Worm (Caenorhabditis elegans) whole organism, mixed stage, embryonic: ENCODE data around the gene zyg-8.

ENCODE experiments used
- M03D4.4 ChIP-seq: sonication (generic microtip); optimal IDR thresholded peaks from 2 replicates; lab custom pipeline; 2017; ENCODE audit warnings: mild to moderate bottlenecking, missing genetic modification characterization, missing compliant biosample characterization
- blmp-1 ChIP-seq: fragments of 150-350 bp; optimal IDR thresholded peaks from 2 replicates; lab custom pipeline; 2014; ENCODE audit warnings: missing biosample characterization, missing genetic modification characterization
- ceh-39 ChIP-seq: fragments of 150-350 bp; optimal IDR thresholded peaks from 2 replicates; lab custom pipeline; 2014; ENCODE audit warnings: missing biosample characterization, missing genetic modification characterization
- ceh-43 ChIP-seq: fragments of 200-800 bp; sonication (Bioruptor generic); optimal IDR thresholded peaks from 2 replicates; lab custom pipeline; 2018; ENCODE audit warnings: mild to moderate bottlenecking, missing genetic modification characterization, moderate library complexity, missing compliant biosample characterization
- ceh-83 ChIP-seq: fragments of 200-800 bp; sonication (Bioruptor generic); optimal IDR thresholded peaks from 2 replicates; lab custom pipeline; 2018; ENCODE audit warnings: mild to moderate bottlenecking, missing genetic modification characterization, missing compliant biosample characterization
- ces-1 ChIP-seq: fragments of 150-350 bp; optimal IDR thresholded peaks from 2 replicates; lab custom pipeline; 2014; ENCODE audit warnings: missing biosample characterization, missing genetic modification reagents, missing genetic modification characterization
- cnd-1 ChIP-seq: fragments of 200-800 bp; sonication (Bioruptor generic); optimal IDR thresholded peaks from 2 replicates; lab custom pipeline; 2018; ENCODE audit warnings: mild to moderate bottlenecking, missing genetic modification characterization, missing compliant biosample characterization
- drap-1 ChIP-seq: fragments of 200-800 bp; sonication (Bioruptor generic); optimal IDR thresholded peaks from 3 replicates; lab custom pipeline; 2018; ENCODE audit warnings: mild to moderate bottlenecking, missing genetic modification characterization, missing compliant biosample characterization
- elt-1 ChIP-seq: sonication (generic microtip); optimal IDR thresholded peaks from 2 replicates; lab custom pipeline; 2017; ENCODE audit warnings: missing genetic modification characterization, mild to moderate bottlenecking, missing compliant biosample characterization, antibody characterized with exemption, moderate library complexity, borderline replicate concordance; ENCODE audit not compliant: insufficient read depth
- elt-3 ChIP-seq: fragments of 150-350 bp; optimal IDR thresholded peaks from 2 replicates; lab custom pipeline; 2014; ENCODE audit warnings: missing biosample characterization, missing genetic modification characterization
- flh-1 ChIP-seq: fragments of 200-800 bp; sonication (Bioruptor generic); optimal IDR thresholded peaks from 2 replicates; lab custom pipeline; 2018; ENCODE audit warnings: mild to moderate bottlenecking, missing genetic modification characterization, moderate library complexity, missing compliant biosample characterization
- ham-2 ChIP-seq: fragments of 200-800 bp; sonication (Bioruptor generic); optimal IDR thresholded peaks from 2 replicates; lab custom pipeline; 2018; ENCODE audit warnings: mild to moderate bottlenecking, missing genetic modification characterization, missing compliant biosample characterization
- lin-13 ChIP-seq: fragments of 150-350 bp; optimal IDR thresholded peaks from 2 replicates; lab custom pipeline; 2014; ENCODE audit warnings: missing biosample characterization, missing genetic modification characterization
- lin-32 ChIP-seq: fragments of 200-800 bp; sonication (Bioruptor generic); optimal IDR thresholded peaks from 2 replicates; lab custom pipeline; 2018; ENCODE audit warnings: mild to moderate bottlenecking, missing genetic modification characterization, missing compliant biosample characterization
- lsy-2 ChIP-seq: fragments of 150-350 bp; optimal IDR thresholded peaks from 2 replicates; lab custom pipeline; 2014; ENCODE audit warnings: missing biosample characterization, missing genetic modification characterization
- mab-5 ChIP-seq: fragments of 150-350 bp; optimal IDR thresholded peaks from 2 replicates; lab custom pipeline; 2014; ENCODE audit warnings: missing biosample characterization, missing genetic modification characterization
- mep-1 ChIP-seq: fragments of 150-350 bp; optimal IDR thresholded peaks from 2 replicates; lab custom pipeline; 2017; ENCODE audit warnings: missing biosample characterization, missing genetic modification reagents, missing genetic modification characterization, inconsistent platforms
- mls-2 ChIP-seq: sonication (generic microtip); optimal IDR thresholded peaks from 2 replicates; lab custom pipeline; 2016; ENCODE audit warnings: mild to moderate bottlenecking, missing genetic modification characterization, moderate library complexity, missing compliant biosample characterization
- nhr-12 ChIP-seq: fragments of 150-350 bp; optimal IDR thresholded peaks from 2 replicates; lab custom pipeline; 2014; ENCODE audit warnings: missing biosample characterization, missing genetic modification characterization
- nhr-2 ChIP-seq: fragments of 150-350 bp; optimal IDR thresholded peaks from 2 replicates; lab custom pipeline; 2014; ENCODE audit warnings: missing biosample characterization, missing genetic modification characterization
- nhr-237 ChIP-seq: fragments of 150-350 bp; optimal IDR thresholded peaks from 2 replicates; lab custom pipeline; 2014; ENCODE audit warnings: missing biosample characterization, missing genetic modification characterization
- nhr-76 ChIP-seq: sonication (generic microtip); optimal IDR thresholded peaks from 2 replicates; lab custom pipeline; 2017; ENCODE audit warnings: missing biosample characterization, missing genetic modification characterization
- sem-2 ChIP-seq: fragments of 200-800 bp; sonication (Bioruptor generic); optimal IDR thresholded peaks from 2 replicates; lab custom pipeline; 2018; ENCODE audit warnings: mild to moderate bottlenecking, missing genetic modification characterization, missing compliant biosample characterization
- snpc-4 ChIP-seq: fragments of 150-350 bp; optimal IDR thresholded peaks from 2 replicates; lab custom pipeline; 2014; ENCODE audit warnings: missing biosample characterization, missing genetic modification characterization
- tbx-8 ChIP-seq: fragments of 200-800 bp; sonication (Bioruptor generic); optimal IDR thresholded peaks from 2 replicates; lab custom pipeline; 2018; ENCODE audit warnings: mild to moderate bottlenecking, missing genetic modification characterization, moderate library complexity, missing compliant biosample characterization
- unc-120 ChIP-seq: sonication (generic microtip); optimal IDR thresholded peaks from 2 replicates; lab custom pipeline; 2017; ENCODE audit warnings: missing genetic modification characterization, missing compliant biosample characterization; ENCODE audit not compliant: poor library complexity, severe bottlenecking
- unc-39 ChIP-seq: fragments of 150-350 bp; optimal IDR thresholded peaks from 2 replicates; lab custom pipeline; 2014; ENCODE audit warnings: missing biosample characterization, missing genetic modification characterization
- unc-62 ChIP-seq: fragments of 150-350 bp; optimal IDR thresholded peaks from 2 replicates; lab custom pipeline; 2014; ENCODE audit warnings: missing biosample characterization, missing genetic modification reagents, missing genetic modification characterization
- zip-8 ChIP-seq: fragments of 150-350 bp; optimal IDR thresholded peaks from 2 replicates; lab custom pipeline; 2014; ENCODE audit warnings: missing biosample characterization, missing genetic modification characterization
- ztf-11 ChIP-seq: fragments of 150-350 bp; optimal IDR thresholded peaks from 2 replicates; lab custom pipeline; 2014; ENCODE audit warnings: missing biosample characterization, missing genetic modification characterization

The zyg-8 gene

ce11 chrIII:12040999-12041398 lies 20.5 kb upstream of the zyg-8 start, which contains the start of gene Y79H2A.4:
Y79H2A.4 (plus strand) TSS chrIII:12041299.
- TF ChIP-seq ztf-11 (tag; lab: Kevin White, UChicago) = no peak
- TF ChIP-seq mab-5 (tag; lab: Kevin White, UChicago) = no peak
- no peak for TF ChIP-seq ceh-83 (GFP tag; lab: Kevin White, UChicago)
- TF ChIP-seq ceh-39 (tag; lab: Kevin White, UChicago) = no peak

ce11 chrIII:12052206-12052605 lies 9.3 kb upstream of the zyg-8 start, which contains the start of gene Y79H2A.3:
Y79H2A.3 (minus strand) TSS chrIII:12052306.
- TF ChIP-seq lsy-2 (tag; lab: Kevin White, UChicago) (no peak), elt-3 (tag; lab: Kevin White, UChicago) (no peak), unc-39 (no peak)
- TF ChIP-seq, all 35 proteins: peak for 0

- TF ChIP-seq lin-13 (tag; lab: Kevin White, UChicago) (peak; percentile 16), M03D4.4 (no peak), mep-1 (tag; lab: Kevin White, UChicago) (peak; percentile 41), nhr-12 (tag; lab: Kevin White, UChicago) (no peak), zip-8 (tag; lab: Kevin White, UChicago) (no peak), ceh-43 (GFP tag; lab: Kevin White, UChicago) (peak; percentile 13), nhr-2 (tag; lab: Kevin White, UChicago) (no peak), ham-2 (GFP tag; lab: Kevin White, UChicago) (peak; percentile 9), blmp-1 (tag; lab: Kevin White, UChicago) (no peak), ces-1 (GFP tag; lab: Kevin White, UChicago) (peak; percentile 91), sem-2 (GFP tag; lab: Kevin White, UChicago) (no peak), nhr-237 (tag; lab: Kevin White, UChicago) (no peak), lsy-2 (tag; lab: Kevin White, UChicago) (peak; percentile 26), tbx-8 (GFP tag; lab: Kevin White, UChicago) (no peak), mab-5 (tag; lab: Kevin White, UChicago) (no peak), ztf-11 (tag; lab: Kevin White, UChicago) (no peak), nhr-76 (no peak), flh-1 (GFP tag; lab: Kevin White, UChicago) (no peak)
These were observed 3.1 kb upstream of the zyg-8 start, which contains the start of gene arx-3 for ce11 chrIII:12058429-12058828. arx-3 (minus strand) TSS chrIII:12058458.

ce11 chrIII:12059521-12059920 lies 2.0 kb upstream of the zyg-8 start:
- TF ChIP-seq cnd-1 (tag; lab: Kevin White, UChicago) (no peak), nhr-2 (tag; lab: Kevin White, UChicago) (no peak), unc-120 (no peak), elt-3 (tag; lab: Kevin White, UChicago) (no peak), ces-1 (GFP tag; lab: Kevin White, UChicago) (no peak), nhr-12 (tag; lab: Kevin White, UChicago) (no peak), mab-5 (tag; lab: Kevin White, UChicago) (no peak), zip-8 (tag; lab: Kevin White, UChicago) (no peak), nhr-237 (tag; lab: Kevin White, UChicago) (no peak), mep-1 (tag; lab: Kevin White, UChicago) (no peak), lin-32 (GFP tag; lab: Kevin White, UChicago) (no peak), snpc-4 (no peak), mls-2 (tag; lab: Kevin White, UChicago) (no peak), drap-1 (no peak), tbx-8 (GFP tag; lab: Kevin White, UChicago) (no peak), ceh-39 (tag; lab: Kevin White, UChicago) (no peak), unc-39 (no peak), ceh-83 (GFP tag; lab: Kevin White, UChicago) (no peak)
- TF ChIP-seq, all 35 proteins: peak for 0

- TF ChIP-seq nhr-12 (tag; lab: Kevin White, UChicago) (no peak), unc-62 (no peak), mab-5 (tag; lab: Kevin White, UChicago) (no peak), nhr-237 (tag; lab: Kevin White, UChicago) (no peak), unc-39 (no peak)
These were observed 1.4 kb upstream of the zyg-8 start for ce11 chrIII:12060092-12060491.

ce11 chrIII:12063934-12064333 lies 2.4 kb downstream of the zyg-8 start:
- TF ChIP-seq ceh-43 (GFP tag; lab: Kevin White, UChicago) (no peak), elt-3 (tag; lab: Kevin White, UChicago) (no peak), tbx-8 (GFP tag; lab: Kevin White, UChicago) (no peak), elt-1 (tag; lab: Kevin White, UChicago) (no peak), ceh-39 (tag; lab: Kevin White, UChicago) (no peak), mls-2 (tag; lab: Kevin White, UChicago) (no peak), mep-1 (tag; lab: Kevin White, UChicago) (no peak), drap-1 (no peak), ztf-11 (tag; lab: Kevin White, UChicago) (no peak), ceh-83 (GFP tag; lab: Kevin White, UChicago) (no peak), lsy-2 (tag; lab: Kevin White, UChicago) (no peak), ham-2 (GFP tag; lab: Kevin White, UChicago) (no peak), M03D4.4 (no peak), unc-39 (no peak), flh-1 (GFP tag; lab: Kevin White, UChicago) (no peak), nhr-2 (tag; lab: Kevin White, UChicago) (no peak)
